Fruit fly (Drosophila melanogaster) whole organism, prepupa: Measurements from ENCODE around the gene sv.

Source experiments
- CG10631 ChIP-seq: fragments of 200-800 bp; sonication (Bioruptor generic); optimal IDR thresholded peaks from 2 replicates; lab custom pipeline; 2016; ENCODE audit warnings: missing biosample characterization, missing genetic modification characterization
- CG15336 ChIP-seq: fragments of 200-800 bp; sonication (Bioruptor generic); IDR thresholded peaks from 2 replicates; pipeline ENCODE4 v1.3.6; 2022; ENCODE audit warnings: missing biosample characterization, missing genetic modification characterization
- CG16779 ChIP-seq: fragments of 200-800 bp; sonication (Bioruptor generic); optimal IDR thresholded peaks from 3 replicates; lab custom pipeline; 2017; ENCODE audit warnings: missing biosample characterization, mild to moderate bottlenecking, missing genetic modification characterization
- CG32006 ChIP-seq: fragments of 200-800 bp; sonication (Bioruptor generic); optimal IDR thresholded peaks from 3 replicates; lab custom pipeline; 2017; ENCODE audit warnings: missing biosample characterization, mild to moderate bottlenecking, missing genetic modification characterization
- CG7368 ChIP-seq: fragments of 200-800 bp; sonication (Bioruptor generic); optimal IDR thresholded peaks from 3 replicates; lab custom pipeline; 2016; ENCODE audit warnings: missing biosample characterization, missing genetic modification characterization
- CG8319 ChIP-seq: fragments of 200-800 bp; sonication (Bioruptor generic); optimal IDR thresholded peaks from 3 replicates; lab custom pipeline; 2016; ENCODE audit warnings: missing biosample characterization, missing genetic modification characterization
- Eip75B ChIP-seq: fragments of 200-800 bp; sonication (Bioruptor generic); optimal IDR thresholded peaks from 3 replicates; lab custom pipeline; 2016; ENCODE audit warnings: missing biosample characterization, missing genetic modification characterization
- Eip93F ChIP-seq: fragments of 200-800 bp; sonication (Bioruptor generic); optimal IDR thresholded peaks from 2 replicates; lab custom pipeline; 2016; ENCODE audit warnings: missing biosample characterization, mild to moderate bottlenecking, missing genetic modification characterization
- Hr39 ChIP-seq: fragments of 200-800 bp; sonication (Bioruptor generic); optimal IDR thresholded peaks from 2 replicates; lab custom pipeline; 2016; ENCODE audit warnings: missing biosample characterization, missing genetic modification characterization
- Hr4 ChIP-seq: fragments of 200-800 bp; sonication (Bioruptor generic); optimal IDR thresholded peaks from 3 replicates; lab custom pipeline; 2016; ENCODE audit warnings: missing biosample characterization, missing genetic modification characterization
- Sox102F ChIP-seq: fragments of 200-800 bp; sonication (Bioruptor generic); optimal IDR thresholded peaks from 2 replicates; lab custom pipeline; 2016; ENCODE audit warnings: missing biosample characterization, mild to moderate bottlenecking, missing genetic modification characterization
- dac ChIP-seq: fragments of 200-800 bp; sonication (Bioruptor generic); optimal IDR thresholded peaks from 2 replicates; lab custom pipeline; 2017; ENCODE audit warnings: missing biosample characterization, mild to moderate bottlenecking, missing genetic modification characterization
- fd85E ChIP-seq: fragments of 200-800 bp; sonication (Bioruptor generic); optimal IDR thresholded peaks from 3 replicates; lab custom pipeline; 2016; ENCODE audit warnings: missing biosample characterization, missing genetic modification characterization
- topi ChIP-seq: fragments of 200-800 bp; sonication (Bioruptor generic); optimal IDR thresholded peaks from 3 replicates; lab custom pipeline; 2016; ENCODE audit warnings: missing biosample characterization, missing genetic modification characterization

dm6 chr4:1053653-1054163 lies 34.9 kb upstream of the sv start, which contains the start of gene CaMKII:
- TF ChIP-seq CG32006 (no peak), Eip75B (GFP tag; lab: Kevin White, UChicago) (peak; percentile 17), Hr39 (GFP tag; lab: Kevin White, UChicago) (no peak), Eip93F (GFP tag; lab: Kevin White, UChicago) (no peak), CG15336 (GFP tag; lab: Robert Waterston, UW) (no peak), CG7368 (GFP tag; lab: Kevin White, UChicago) (no peak), dac (GFP tag; lab: Kevin White, UChicago) (no peak), CG16779 (tag; lab: Kevin White, UChicago) (no peak), CG8319 (GFP tag; lab: Kevin White, UChicago) (no peak), Hr4 (GFP tag; lab: Kevin White, UChicago) (peak; percentile 35), topi (GFP tag; lab: Kevin White, UChicago) (no peak), Sox102F (GFP tag; lab: Kevin White, UChicago) (peak; percentile 1), fd85E (no peak), CG10631 (peak; percentile 44)
